Fruit fly (Drosophila melanogaster): ENCODE data around the gene CG32269.

- TF ChIP-seq br (GFP tag; optimal IDR thresholded peaks at IDR 0.05) (peak; percentile 46), HLH106 (tag; optimal IDR thresholded peaks at IDR 0.05) (peak; percentile 23), GATAd (GFP tag; optimal IDR thresholded peaks at IDR 0.05) (no peak), Hr78 (GFP tag; optimal IDR thresholded peaks at IDR 0.05) (no peak), usp (GFP tag; optimal IDR thresholded peaks at IDR 0.05) (no peak), OdsH (GFP tag; optimal IDR thresholded peaks at IDR 0.05) (peak; percentile 76), fru (GFP tag; optimal IDR thresholded peaks at IDR 0.05) (peak; percentile 72)
Observed at dm6 chr3L:3239785-3240596, 31.2 kb upstream of the CG32269 start.
